Fruit fly (Drosophila melanogaster) whole organism, prepupa: Measurements from ENCODE around the gene tai.

Experiments
- CG10669 ChIP-seq: fragments of 200-800 bp; sonication (Bioruptor generic); optimal IDR thresholded peaks from 3 replicates; lab custom pipeline; 2018; ENCODE audit warnings: missing biosample characterization, mild to moderate bottlenecking, missing genetic modification characterization, moderate library complexity
- CG11294 ChIP-seq: fragments of 200-800 bp; sonication (Bioruptor generic); IDR thresholded peaks from 2 replicates; pipeline ENCODE4 v1.3.6; 2022; ENCODE audit warnings: missing biosample characterization, missing genetic modification characterization
- CG11902 ChIP-seq: fragments of 200-800 bp; sonication (Bioruptor generic); optimal IDR thresholded peaks from 3 replicates; lab custom pipeline; 2016; ENCODE audit warnings: missing biosample characterization, missing genetic modification characterization
- CG15336 ChIP-seq: fragments of 200-800 bp; sonication (Bioruptor generic); IDR thresholded peaks from 2 replicates; pipeline ENCODE4 v1.3.6; 2022; ENCODE audit warnings: missing biosample characterization, missing genetic modification characterization
- CG1621 ChIP-seq: fragments of 200-800 bp; sonication (Bioruptor generic); optimal IDR thresholded peaks from 3 replicates; lab custom pipeline; 2018; ENCODE audit warnings: missing biosample characterization, mild to moderate bottlenecking, missing genetic modification characterization
- CG16779 ChIP-seq: fragments of 200-800 bp; sonication (Bioruptor generic); optimal IDR thresholded peaks from 3 replicates; lab custom pipeline; 2017; ENCODE audit warnings: missing biosample characterization, mild to moderate bottlenecking, missing genetic modification characterization
- CG3032 ChIP-seq: fragments of 200-800 bp; optimal IDR thresholded peaks from 2 replicates; lab custom pipeline; 2019; ENCODE audit warnings: missing biosample characterization, mild to moderate bottlenecking, missing genetic modification characterization, moderate library complexity
- CG31627 ChIP-seq: fragments of 200-800 bp; sonication (Bioruptor generic); optimal IDR thresholded peaks from 3 replicates; lab custom pipeline; 2016; ENCODE audit warnings: missing biosample characterization, missing genetic modification characterization
- CG34406 ChIP-seq: fragments of 200-800 bp; sonication (Bioruptor generic); optimal IDR thresholded peaks from 3 replicates; lab custom pipeline; 2016; ENCODE audit warnings: missing biosample characterization, missing genetic modification characterization
- CG4318 ChIP-seq: fragments of 200-800 bp; sonication (Bioruptor generic); optimal IDR thresholded peaks from 3 replicates; lab custom pipeline; 2017; ENCODE audit warnings: missing biosample characterization, mild to moderate bottlenecking, missing genetic modification characterization
- CG6276 ChIP-seq: fragments of 200-800 bp; sonication (Bioruptor generic); optimal IDR thresholded peaks from 2 replicates; lab custom pipeline; 2017; ENCODE audit warnings: missing biosample characterization, mild to moderate bottlenecking, missing genetic modification characterization
- CG6792 ChIP-seq: fragments of 200-800 bp; sonication (Bioruptor generic); optimal IDR thresholded peaks from 3 replicates; lab custom pipeline; 2016; ENCODE audit warnings: missing biosample characterization, missing genetic modification characterization
- CG6854 ChIP-seq: fragments of 200-800 bp; sonication (Bioruptor generic); optimal IDR thresholded peaks from 2 replicates; lab custom pipeline; 2017; ENCODE audit warnings: missing biosample characterization, mild to moderate bottlenecking, missing genetic modification characterization
- CG7368 ChIP-seq: fragments of 200-800 bp; sonication (Bioruptor generic); optimal IDR thresholded peaks from 3 replicates; lab custom pipeline; 2016; ENCODE audit warnings: missing biosample characterization, missing genetic modification characterization
- CG8119 ChIP-seq: fragments of 200-800 bp; sonication (Bioruptor generic); IDR thresholded peaks from 3 replicates; pipeline ENCODE4 v1.3.6; 2022; ENCODE audit warnings: missing biosample characterization, missing genetic modification characterization
- CG8632 ChIP-seq: fragments of 200-800 bp; sonication (Bioruptor generic); optimal IDR thresholded peaks from 3 replicates; lab custom pipeline; 2016; ENCODE audit warnings: missing biosample characterization, missing genetic modification characterization
- CG9139 ChIP-seq: fragments of 200-800 bp; sonication (Bioruptor generic); optimal IDR thresholded peaks from 3 replicates; lab custom pipeline; 2017; ENCODE audit warnings: missing biosample characterization, mild to moderate bottlenecking, missing genetic modification characterization
- Eip75B ChIP-seq: fragments of 200-800 bp; sonication (Bioruptor generic); optimal IDR thresholded peaks from 3 replicates; lab custom pipeline; 2016; ENCODE audit warnings: missing biosample characterization, missing genetic modification characterization
- Eip78C ChIP-seq: fragments of 200-800 bp; sonication (Bioruptor generic); peaks from one replicate; lab custom pipeline; 2016; ENCODE audit warnings: missing biosample characterization, missing genetic modification characterization
- Eip93F ChIP-seq: fragments of 200-800 bp; sonication (Bioruptor generic); optimal IDR thresholded peaks from 2 replicates; lab custom pipeline; 2016; ENCODE audit warnings: missing biosample characterization, mild to moderate bottlenecking, missing genetic modification characterization
- Ets21C ChIP-seq: fragments of 200-800 bp; sonication (Bioruptor generic); optimal IDR thresholded peaks from 3 replicates; lab custom pipeline; 2016; ENCODE audit warnings: missing biosample characterization, missing genetic modification characterization
- Ets96B ChIP-seq: fragments of 200-800 bp; optimal IDR thresholded peaks from 2 replicates; lab custom pipeline; 2019; ENCODE audit warnings: missing biosample characterization, mild to moderate bottlenecking, missing genetic modification characterization, moderate library complexity
- Gug ChIP-seq: fragments of 200-800 bp; sonication (Bioruptor generic); IDR thresholded peaks from 2 replicates; pipeline ENCODE4 v1.3.6; 2022; ENCODE audit warnings: missing biosample characterization, missing genetic modification characterization
- Hr38 ChIP-seq: sonication (Bioruptor generic); optimal IDR thresholded peaks from 2 replicates; lab custom pipeline; 2016; ENCODE audit warnings: missing biosample characterization, missing genetic modification characterization
- Hr39 ChIP-seq: fragments of 200-800 bp; sonication (Bioruptor generic); optimal IDR thresholded peaks from 2 replicates; lab custom pipeline; 2016; ENCODE audit warnings: missing biosample characterization, missing genetic modification characterization
- Hr4 ChIP-seq: fragments of 200-800 bp; sonication (Bioruptor generic); optimal IDR thresholded peaks from 3 replicates; lab custom pipeline; 2016; ENCODE audit warnings: missing biosample characterization, missing genetic modification characterization
- OdsH ChIP-seq: fragments of 200-800 bp; sonication (Bioruptor generic); optimal IDR thresholded peaks from 3 replicates; lab custom pipeline; 2016; ENCODE audit warnings: missing biosample characterization, missing genetic modification characterization
- Smox ChIP-seq: fragments of 200-800 bp; sonication (Bioruptor generic); optimal IDR thresholded peaks from 3 replicates; lab custom pipeline; 2016; ENCODE audit warnings: missing biosample characterization, missing genetic modification characterization
- Sox102F ChIP-seq: fragments of 200-800 bp; sonication (Bioruptor generic); optimal IDR thresholded peaks from 2 replicates; lab custom pipeline; 2016; ENCODE audit warnings: missing biosample characterization, mild to moderate bottlenecking, missing genetic modification characterization
- Sox14 ChIP-seq: fragments of 200-800 bp; sonication (Bioruptor generic); optimal IDR thresholded peaks from 3 replicates; lab custom pipeline; 2016; ENCODE audit warnings: missing biosample characterization, missing genetic modification characterization
- Sox15 ChIP-seq: fragments of 200-800 bp; sonication (Bioruptor generic); optimal IDR thresholded peaks from 3 replicates; lab custom pipeline; 2016; ENCODE audit warnings: missing biosample characterization, missing genetic modification characterization
- achi ChIP-seq: fragments of 200-800 bp; sonication (Bioruptor generic); optimal IDR thresholded peaks from 3 replicates; lab custom pipeline; 2016; ENCODE audit warnings: missing biosample characterization, missing genetic modification characterization
- acj6 ChIP-seq: fragments of 200-800 bp; sonication (Bioruptor generic); optimal IDR thresholded peaks from 3 replicates; lab custom pipeline; 2016; ENCODE audit warnings: missing biosample characterization, missing genetic modification characterization
- cyc ChIP-seq: fragments of 200-800 bp; sonication (Bioruptor generic); optimal IDR thresholded peaks from 3 replicates; lab custom pipeline; 2016; ENCODE audit warnings: missing biosample characterization, missing genetic modification characterization
- dsx ChIP-seq: fragments of 200-800 bp; optimal IDR thresholded peaks from 3 replicates; lab custom pipeline; 2019; ENCODE audit warnings: missing biosample characterization, mild to moderate bottlenecking, missing genetic modification characterization, moderate library complexity; ENCODE audit not compliant: poor library complexity, severe bottlenecking
- eg ChIP-seq: fragments of 200-800 bp; sonication (Bioruptor generic); IDR thresholded peaks from 3 replicates; pipeline ENCODE4 v1.3.6; 2022; ENCODE audit warnings: missing biosample characterization, missing genetic modification characterization
- esn ChIP-seq: fragments of 200-800 bp; sonication (Bioruptor generic); optimal IDR thresholded peaks from 2 replicates; lab custom pipeline; 2016; ENCODE audit warnings: missing biosample characterization, mild to moderate bottlenecking, missing genetic modification characterization, moderate library complexity
- fd59A ChIP-seq: fragments of 200-800 bp; sonication (Bioruptor generic); optimal IDR thresholded peaks from 2 replicates; lab custom pipeline; 2017; ENCODE audit warnings: missing biosample characterization, mild to moderate bottlenecking, missing genetic modification characterization, missing genetic modification reagents
- fkh ChIP-seq: fragments of 200-800 bp; sonication (Bioruptor generic); optimal IDR thresholded peaks from 3 replicates; lab custom pipeline; 2017; ENCODE audit warnings: missing biosample characterization, mild to moderate bottlenecking, missing genetic modification characterization, moderate library complexity
- lz ChIP-seq: fragments of 200-800 bp; sonication (Bioruptor generic); optimal IDR thresholded peaks from 3 replicates; lab custom pipeline; 2016; ENCODE audit warnings: missing biosample characterization, missing genetic modification characterization
- net ChIP-seq: fragments of 200-800 bp; sonication (Bioruptor generic); optimal IDR thresholded peaks from 3 replicates; lab custom pipeline; 2016; ENCODE audit warnings: missing biosample characterization, missing genetic modification characterization
- pdm3 ChIP-seq: fragments of 200-800 bp; sonication (Bioruptor generic); optimal IDR thresholded peaks from 3 replicates; lab custom pipeline; 2016; ENCODE audit warnings: missing biosample characterization, missing genetic modification characterization
- spab ChIP-seq: fragments of 200-800 bp; sonication (Bioruptor generic); optimal IDR thresholded peaks from 2 replicates; lab custom pipeline; 2017; ENCODE audit warnings: missing biosample characterization, mild to moderate bottlenecking, missing genetic modification characterization, missing genetic modification reagents
- ss ChIP-seq, 2 experiments: fragments of 200-800 bp; sonication (Bioruptor generic); optimal IDR thresholded peaks; 2 replicates in 1 of 2; 3 replicates in 1 of 2; lab custom pipeline; 2017 to 2018; ENCODE audit warnings: mild to moderate bottlenecking in 2 of 2, missing biosample characterization in 2 of 2, missing genetic modification characterization in 2 of 2, moderate library complexity in 1 of 2
- svp ChIP-seq: fragments of 200-800 bp; sonication (Bioruptor generic); peaks from one replicate; lab custom pipeline; 2016; ENCODE audit warnings: missing biosample characterization, missing genetic modification characterization
- topi ChIP-seq: fragments of 200-800 bp; sonication (Bioruptor generic); optimal IDR thresholded peaks from 3 replicates; lab custom pipeline; 2016; ENCODE audit warnings: missing biosample characterization, missing genetic modification characterization

The tai gene

dm6 chr2L:9207133-9207532, 40.6 kb downstream of the tai start (continued):
- TF ChIP-seq CG8632 (GFP tag; lab: Kevin White, UChicago), result peak; percentile 67
- TF ChIP-seq CG8119, result peak; percentile 96
- TF ChIP-seq Sox102F, result peak; percentile 57
- peak; percentile 14 for TF ChIP-seq CG31627 (GFP tag; lab: Kevin White, UChicago)
- peak; percentile 75 for TF ChIP-seq acj6
- peak; percentile 81 for TF ChIP-seq achi
- peak; percentile 87 for TF ChIP-seq Gug (GFP tag; lab: Robert Waterston, UW)
- peak; percentile 95 for TF ChIP-seq Eip78C (GFP tag; lab: Kevin White, UChicago)
- peak; percentile 33 for TF ChIP-seq cyc (GFP tag; lab: Kevin White, UChicago)
- TF ChIP-seq CG10669 (GFP tag; lab: Kevin White, UChicago), result peak; percentile 16
- TF ChIP-seq svp (GFP tag; lab: Kevin White, UChicago), result peak; percentile 59
- no peak for TF ChIP-seq CG9139 (GFP tag; lab: Kevin White, UChicago)
- no peak for TF ChIP-seq Hr38 (GFP tag; lab: Kevin White, UChicago)
- TF ChIP-seq lz (GFP tag; lab: Kevin White, UChicago), result peak; percentile 31
- peak; percentile 56 for TF ChIP-seq CG16779 (tag; lab: Kevin White, UChicago)
- TF ChIP-seq dsx (GFP tag; lab: Kevin White, UChicago), result no peak
- TF ChIP-seq CG15336 (GFP tag; lab: Robert Waterston, UW), result peak; percentile 95
- TF ChIP-seq esn (GFP tag; lab: Kevin White, UChicago), result peak; percentile 60
- peak; percentile 78 for TF ChIP-seq net (GFP tag; lab: Kevin White, UChicago)
- no peak for TF ChIP-seq CG1621 (tag; lab: Kevin White, UChicago)
- TF ChIP-seq, all 60 proteins: peak for 45

- TF ChIP-seq svp (GFP tag; lab: Kevin White, UChicago) (peak; percentile 98), Ets96B (tag; lab: Kevin White, UChicago) (peak; percentile 92), Eip75B (GFP tag; lab: Kevin White, UChicago) (peak; percentile 77), Hr4 (peak; percentile 49), CG15336 (GFP tag; lab: Robert Waterston, UW) (peak; percentile 86), CG16779 (tag; lab: Kevin White, UChicago) (peak; percentile 86), eg (GFP tag; lab: Robert Waterston, UW) (peak; percentile 68; the same call in 2 of the 3 replicates), CG31627 (GFP tag; lab: Kevin White, UChicago) (peak; percentile 96), Gug (GFP tag; lab: Robert Waterston, UW) (peak; percentile 64), CG11294 (peak; percentile 75), CG7368 (GFP tag; lab: Kevin White, UChicago) (peak; percentile 83), CG9139 (GFP tag; lab: Kevin White, UChicago) (peak; percentile 78), CG6854 (GFP tag; lab: Kevin White, UChicago) (peak; percentile 94), CG6792 (peak; percentile 92), cyc (GFP tag; lab: Kevin White, UChicago) (peak; percentile 96), achi (peak; percentile 87), Sox15 (GFP tag; lab: Kevin White, UChicago) (peak; percentile 85), CG1621 (tag; lab: Kevin White, UChicago) (peak; percentile 75), Eip78C (GFP tag; lab: Kevin White, UChicago) (peak; percentile 99), topi (GFP tag; lab: Kevin White, UChicago) (peak; percentile 98), Sox14 (peak; percentile 82), Hr39 (GFP tag; lab: Kevin White, UChicago) (peak; percentile 94), OdsH (GFP tag; lab: Kevin White, UChicago) (peak; percentile 92), Smox (peak; percentile 96), Eip93F (GFP tag; lab: Kevin White, UChicago) (peak; percentile 87), ss (GFP tag; optimal IDR thresholded peaks at IDR 0.05; lab: Kevin White, UChicago) (peak; percentile 89 to 94), acj6 (peak; percentile 94), spab (GFP tag; lab: Kevin White, UChicago) (peak; percentile 91), CG11902 (peak; percentile 84), net (GFP tag; lab: Kevin White, UChicago) (peak; percentile 83), CG4318 (peak; percentile 56), CG34406 (GFP tag; lab: Kevin White, UChicago) (peak; percentile 94), dsx (GFP tag; lab: Kevin White, UChicago) (peak; percentile 90), pdm3 (peak; percentile 90), CG6276 (GFP tag; lab: Kevin White, UChicago) (peak; percentile 85), CG3032 (tag; lab: Kevin White, UChicago) (peak; percentile 86), Ets21C (GFP tag; lab: Kevin White, UChicago) (peak; percentile 89), fd59A (peak; percentile 79), fkh (GFP tag; lab: Kevin White, UChicago) (peak; percentile 65)
Observed at dm6 chr2L:9210864-9211701, 44.5 kb downstream of the tai start.
